Worm (Caenorhabditis elegans) whole organism, late embryonic: ENCODE results near the gene Y50D7A.3.

Experiments used
- C08G9.2 ChIP-seq: sonication (generic microtip); optimal IDR thresholded peaks from 2 replicates; lab custom pipeline; 2016; ENCODE audit warnings: mild to moderate bottlenecking, missing genetic modification characterization, moderate library complexity, missing compliant biosample characterization
- C38D4.7 ChIP-seq: fragments of 200-800 bp; sonication (Bioruptor generic); optimal IDR thresholded peaks from 2 replicates; lab custom pipeline; 2018; ENCODE audit warnings: mild to moderate bottlenecking, missing genetic modification characterization, moderate library complexity, missing compliant biosample characterization
- T23F11.4 ChIP-seq: fragments of 200-800 bp; sonication (Bioruptor generic); optimal IDR thresholded peaks from 2 replicates; lab custom pipeline; 2018; ENCODE audit warnings: mild to moderate bottlenecking, missing genetic modification characterization, missing compliant biosample characterization
- ceh-14 ChIP-seq: sonication (generic microtip); optimal IDR thresholded peaks from 2 replicates; lab custom pipeline; 2016; ENCODE audit warnings: missing genotype, missing genetic modification characterization, missing compliant biosample characterization
- ceh-18 ChIP-seq: sonication (generic microtip); optimal IDR thresholded peaks from 2 replicates; lab custom pipeline; 2016; ENCODE audit warnings: missing genetic modification characterization, missing compliant biosample characterization
- ceh-22 ChIP-seq: sonication (generic microtip); optimal IDR thresholded peaks from 2 replicates; lab custom pipeline; 2017; ENCODE audit warnings: missing biosample characterization, missing genetic modification characterization
- ceh-24 ChIP-seq: sonication (generic microtip); optimal IDR thresholded peaks from 2 replicates; lab custom pipeline; 2016; ENCODE audit warnings: mild to moderate bottlenecking, missing genetic modification characterization, missing compliant biosample characterization
- ceh-30 ChIP-seq: fragments of 150-350 bp; optimal IDR thresholded peaks from 2 replicates; lab custom pipeline; 2014; ENCODE audit warnings: missing biosample characterization, missing genetic modification characterization
- ceh-31 ChIP-seq: sonication (generic microtip); optimal IDR thresholded peaks from 2 replicates; lab custom pipeline; 2016; ENCODE audit warnings: missing genetic modification characterization, missing compliant biosample characterization
- ceh-34 ChIP-seq: sonication (generic microtip); optimal IDR thresholded peaks from 2 replicates; lab custom pipeline; 2016; ENCODE audit warnings: mild to moderate bottlenecking, missing genetic modification characterization, missing compliant biosample characterization
- ceh-48 ChIP-seq: sonication (generic microtip); optimal IDR thresholded peaks from 2 replicates; lab custom pipeline; 2016; ENCODE audit warnings: missing genetic modification characterization, inconsistent platforms, missing compliant biosample characterization
- ceh-6 ChIP-seq: fragments of 200-800 bp; sonication (Bioruptor generic); optimal IDR thresholded peaks from 2 replicates; lab custom pipeline; 2018; ENCODE audit warnings: mild to moderate bottlenecking, missing genetic modification characterization, missing compliant biosample characterization
- che-1 ChIP-seq: sonication (generic microtip); optimal IDR thresholded peaks from 2 replicates; lab custom pipeline; 2016; ENCODE audit warnings: mild to moderate bottlenecking, missing genetic modification characterization, missing compliant biosample characterization
- elt-2 ChIP-seq: sonication (generic microtip); optimal IDR thresholded peaks from 2 replicates; lab custom pipeline; 2016; ENCODE audit warnings: missing genetic modification reagents, missing genetic modification characterization, missing compliant biosample characterization
- eyg-1 ChIP-seq: sonication (generic microtip); optimal IDR thresholded peaks from 2 replicates; lab custom pipeline; 2016; ENCODE audit warnings: missing genotype, missing genetic modification characterization, missing compliant biosample characterization
- fkh-10 ChIP-seq: fragments of 150-350 bp; optimal IDR thresholded peaks from 2 replicates; lab custom pipeline; 2014; ENCODE audit warnings: missing biosample characterization, missing genetic modification reagents, missing genetic modification characterization
- fkh-6 ChIP-seq: sonication (generic microtip); optimal IDR thresholded peaks from 2 replicates; lab custom pipeline; 2016; ENCODE audit warnings: missing genetic modification characterization, missing compliant biosample characterization
- hlh-30 ChIP-seq: sonication (generic microtip); optimal IDR thresholded peaks from 2 replicates; lab custom pipeline; 2017; ENCODE audit warnings: antibody characterized with exemption, missing genetic modification characterization, missing compliant biosample characterization; ENCODE audit not compliant: insufficient read depth
- mec-3 ChIP-seq: sonication (generic microtip); optimal IDR thresholded peaks from 2 replicates; lab custom pipeline; 2016; ENCODE audit warnings: borderline replicate concordance, missing genetic modification characterization, missing compliant biosample characterization
- nfya-1 ChIP-seq: sonication (generic microtip); optimal IDR thresholded peaks from 2 replicates; lab custom pipeline; 2017; ENCODE audit warnings: missing genetic modification characterization, mild to moderate bottlenecking, missing compliant biosample characterization, antibody characterized with exemption, moderate library complexity
- nhr-232 ChIP-seq: sonication (generic microtip); optimal IDR thresholded peaks from 2 replicates; lab custom pipeline; 2016; ENCODE audit warnings: missing genetic modification characterization, missing compliant biosample characterization
- npax-4 ChIP-seq: sonication (generic microtip); optimal IDR thresholded peaks from 2 replicates; lab custom pipeline; 2016; ENCODE audit warnings: missing genetic modification characterization, missing compliant biosample characterization
- pag-3 ChIP-seq: sonication (generic microtip); optimal IDR thresholded peaks from 2 replicates; lab custom pipeline; 2016; ENCODE audit warnings: missing compliant biosample characterization, missing genetic modification characterization, borderline replicate concordance
- pat-9 ChIP-seq: fragments of 200-800 bp; sonication (Bioruptor generic); optimal IDR thresholded peaks from 2 replicates; lab custom pipeline; 2018; ENCODE audit warnings: mild to moderate bottlenecking, missing genetic modification characterization, moderate library complexity, missing compliant biosample characterization
- pax-1 ChIP-seq: fragments of 150-350 bp; optimal IDR thresholded peaks from 2 replicates; lab custom pipeline; 2014; ENCODE audit warnings: missing biosample characterization, missing genetic modification characterization
- pha-4 ChIP-seq: fragments of 150-350 bp; optimal IDR thresholded peaks from 2 replicates; lab custom pipeline; 2018; ENCODE audit warnings: missing biosample characterization, missing genetic modification reagents, missing genetic modification characterization
- pqm-1 ChIP-seq: sonication (generic microtip); optimal IDR thresholded peaks from 2 replicates; lab custom pipeline; 2016; ENCODE audit warnings: missing genetic modification characterization, missing compliant biosample characterization
- pros-1 ChIP-seq: fragments of 150-350 bp; optimal IDR thresholded peaks from 2 replicates; lab custom pipeline; 2014; ENCODE audit warnings: missing biosample characterization, missing genetic modification reagents, missing genetic modification characterization
- ref-2 ChIP-seq: sonication (generic microtip); optimal IDR thresholded peaks from 2 replicates; lab custom pipeline; 2016; ENCODE audit warnings: missing genetic modification characterization, missing compliant biosample characterization
- sdc-2 ChIP-seq: sonication (generic microtip); optimal IDR thresholded peaks from 2 replicates; lab custom pipeline; 2016; ENCODE audit warnings: missing genotype, missing genetic modification characterization, missing compliant biosample characterization
- tbx-2 ChIP-seq: sonication (generic microtip); optimal IDR thresholded peaks from 2 replicates; lab custom pipeline; 2016; ENCODE audit warnings: missing genetic modification characterization, missing compliant biosample characterization
- unc-3 ChIP-seq, 2 experiments: fragments of 200-800 bp in 1 of 2; sonication (Bioruptor generic) in 1 of 2; sonication (generic microtip) in 1 of 2; conservative IDR thresholded peaks in 1 of 2; optimal IDR thresholded peaks in 1 of 2; 2 replicates each; pipeline versions ENCODE4 v1.3.6 to Lab custom; 2016 to 2022; ENCODE audit warnings: missing compliant biosample characterization in 2 of 2, missing genetic modification characterization in 2 of 2, missing genetic modification reagents in 1 of 2
- unc-42 ChIP-seq: sonication (generic microtip); optimal IDR thresholded peaks from 2 replicates; lab custom pipeline; 2016; ENCODE audit warnings: missing genotype, missing genetic modification characterization, missing compliant biosample characterization
- unc-55 ChIP-seq: sonication (generic microtip); optimal IDR thresholded peaks from 2 replicates; lab custom pipeline; 2017; ENCODE audit warnings: missing biosample characterization, missing genetic modification reagents, missing genetic modification characterization
- unc-86 ChIP-seq: sonication (generic microtip); optimal IDR thresholded peaks from 2 replicates; lab custom pipeline; 2016; ENCODE audit warnings: missing genetic modification characterization, missing compliant biosample characterization
- zip-5 ChIP-seq: sonication (generic microtip); optimal IDR thresholded peaks from 2 replicates; lab custom pipeline; 2016; ENCODE audit warnings: missing genetic modification characterization, missing compliant biosample characterization

The Y50D7A.3 gene

ce11 chrIII:220368-220767 lies 34.0 kb upstream of the Y50D7A.3 start:
- TF ChIP-seq ceh-34 (tag; lab: Kevin White, UChicago), result peak; percentile 46
- TF ChIP-seq unc-42 (tag; lab: Kevin White, UChicago), result peak; percentile 29
- TF ChIP-seq ceh-31 (tag; lab: Kevin White, UChicago), result peak; percentile 49
- TF ChIP-seq nfya-1 (tag; lab: Kevin White, UChicago), result peak; percentile 20
- TF ChIP-seq ceh-48, result peak; percentile 6
- no peak for TF ChIP-seq zip-5 (tag; lab: Kevin White, UChicago)
- TF ChIP-seq unc-86 (tag; lab: Kevin White, UChicago), result no peak

ce11 chrIII:222508-222907 lies 31.8 kb upstream of the Y50D7A.3 start:
- no peak for TF ChIP-seq pat-9 (tag; lab: Kevin White, UChicago)
- no peak for TF ChIP-seq che-1 (tag; lab: Kevin White, UChicago)
- no peak for TF ChIP-seq ceh-48
- no peak for TF ChIP-seq T23F11.4
- no peak for TF ChIP-seq C08G9.2 (tag; lab: Kevin White, UChicago)
- TF ChIP-seq pax-1 (tag; lab: Kevin White, UChicago), result no peak
- TF ChIP-seq unc-3 (GFP tag; conservative IDR thresholded peaks at IDR 0.05; lab: Robert Waterston, UW), result no peak
- TF ChIP-seq unc-3 (tag; optimal IDR thresholded peaks at IDR 0.05; lab: Kevin White, UChicago), result no peak
- no peak for TF ChIP-seq unc-55 (GFP tag; lab: Kevin White, UChicago)

ce11 chrIII:227033-227432 lies 27.3 kb upstream of the Y50D7A.3 start:
- TF ChIP-seq ceh-22 (tag; lab: Kevin White, UChicago) (no peak), hlh-30 (tag; lab: Kevin White, UChicago) (no peak), eyg-1 (tag; lab: Kevin White, UChicago) (no peak), pha-4 (tag; lab: Kevin White, UChicago) (no peak), ceh-6 (no peak), ref-2 (tag; lab: Kevin White, UChicago) (no peak), pqm-1 (tag; lab: Kevin White, UChicago) (no peak), C08G9.2 (tag; lab: Kevin White, UChicago) (no peak), che-1 (tag; lab: Kevin White, UChicago) (no peak), ceh-24 (tag; lab: Kevin White, UChicago) (no peak), ceh-31 (tag; lab: Kevin White, UChicago) (no peak), pros-1 (tag; lab: Kevin White, UChicago) (no peak), fkh-10 (GFP tag; lab: Kevin White, UChicago) (no peak), mec-3 (tag; lab: Kevin White, UChicago) (no peak), ceh-14 (tag; lab: Kevin White, UChicago) (no peak), fkh-6 (tag; lab: Kevin White, UChicago) (no peak), tbx-2 (tag; lab: Kevin White, UChicago) (no peak), C38D4.7 (no peak), nfya-1 (tag; lab: Kevin White, UChicago) (no peak)
- TF ChIP-seq, all 69 proteins: peak for 0

ce11 chrIII:230129-230528 lies 24.2 kb upstream of the Y50D7A.3 start, which contains the start of gene hpo-38:
TSS of gene hpo-38 (plus strand) at chrIII:230429.
- no peak for TF ChIP-seq ceh-48
- TF ChIP-seq ceh-30 (tag; lab: Kevin White, UChicago), result no peak
- TF ChIP-seq elt-2 (tag; lab: Kevin White, UChicago), result no peak
- no peak for TF ChIP-seq ceh-18
- TF ChIP-seq nhr-232 (tag; lab: Kevin White, UChicago), result no peak
- TF ChIP-seq sdc-2 (tag; lab: Kevin White, UChicago), result no peak
- TF ChIP-seq npax-4 (tag; lab: Kevin White, UChicago), result no peak
- TF ChIP-seq pag-3 (tag; lab: Kevin White, UChicago), result no peak
